Worm (Caenorhabditis elegans) whole organism, young adult: ENCODE data around the gene F35H10.3.

Experiments
- C06A6.2 ChIP-seq: fragments of 200-800 bp; sonication (Bioruptor generic); conservative IDR thresholded peaks from 2 replicates; pipeline ENCODE4 v1.3.6; 2022; ENCODE audit warnings: missing genetic modification characterization, missing compliant biosample characterization
- F10E7.11 ChIP-seq: sonication (generic microtip); optimal IDR thresholded peaks from 2 replicates; lab custom pipeline; 2017; ENCODE audit warnings: mild to moderate bottlenecking, missing genetic modification characterization, moderate library complexity, missing compliant biosample characterization
- F33H1.4 ChIP-seq: fragments of 200-800 bp; sonication (Bioruptor generic); IDR thresholded peaks from 2 replicates; pipeline ENCODE4 v1.3.6; 2022; ENCODE audit warnings: missing genetic modification reagents, missing genetic modification characterization, missing compliant biosample characterization
- T26A5.8 ChIP-seq: sonication (generic microtip); optimal IDR thresholded peaks from 2 replicates; lab custom pipeline; 2016; ENCODE audit warnings: missing genetic modification characterization, missing compliant biosample characterization
- Y56A3A.18 ChIP-seq: fragments of 200-800 bp; sonication (Bioruptor generic); IDR thresholded peaks from 2 replicates; pipeline ENCODE4 v1.3.6; 2022; ENCODE audit warnings: missing genetic modification reagents, missing genetic modification characterization, missing compliant biosample characterization
- Y67H2A.10 ChIP-seq: fragments of 200-800 bp; sonication (Bioruptor generic); conservative IDR thresholded peaks from 2 replicates; pipeline ENCODE4 v1.3.6; 2022; ENCODE audit warnings: missing genetic modification reagents, missing genetic modification characterization, missing compliant biosample characterization
- aptf-3 ChIP-seq: fragments of 200-800 bp; sonication (Bioruptor generic); IDR thresholded peaks from 2 replicates; pipeline ENCODE4 v1.3.6; 2022; ENCODE audit warnings: missing genetic modification characterization, missing compliant biosample characterization
- athp-1 ChIP-seq: sonication (generic microtip); optimal IDR thresholded peaks from 2 replicates; lab custom pipeline; 2017; ENCODE audit warnings: mild to moderate bottlenecking, missing genetic modification characterization, missing compliant biosample characterization
- cebp-1 ChIP-seq, 2 experiments: fragments of 200-800 bp in 1 of 2; sonication (Bioruptor generic) in 1 of 2; sonication (generic microtip) in 1 of 2; IDR thresholded peaks in 1 of 2; optimal IDR thresholded peaks in 1 of 2; 2 replicates each; pipeline versions ENCODE4 v1.3.6 to Lab custom; 2017 to 2022; ENCODE audit warnings: missing compliant biosample characterization in 2 of 2, missing genetic modification characterization in 2 of 2, mild to moderate bottlenecking in 1 of 2, missing genetic modification reagents in 1 of 2, moderate library complexity in 1 of 2
- cebp-2 ChIP-seq: fragments of 200-800 bp; sonication (Bioruptor generic); IDR thresholded peaks from 2 replicates; pipeline ENCODE4 v1.3.6; 2022; ENCODE audit warnings: missing genetic modification characterization, missing compliant biosample characterization
- ceh-100 ChIP-seq: fragments of 200-800 bp; sonication (Bioruptor generic); IDR thresholded peaks from 2 replicates; pipeline ENCODE4 v1.3.6; 2022; ENCODE audit warnings: missing genetic modification reagents, missing genetic modification characterization, missing compliant biosample characterization
- ceh-91 ChIP-seq: fragments of 200-800 bp; sonication (Bioruptor generic); IDR thresholded peaks from 2 replicates; pipeline ENCODE4 v1.3.6; 2022; ENCODE audit warnings: missing genetic modification reagents, missing genetic modification characterization, missing compliant biosample characterization
- dpl-1 ChIP-seq: fragments of 150-350 bp; optimal IDR thresholded peaks from 2 replicates; lab custom pipeline; 2014; ENCODE audit warnings: missing biosample characterization, missing genetic modification reagents, missing genetic modification characterization
- ekl-4 ChIP-seq: fragments of 200-800 bp; sonication (Bioruptor generic); IDR thresholded peaks from 2 replicates; pipeline ENCODE4 v1.3.6; 2022; ENCODE audit warnings: missing genetic modification reagents, missing genetic modification characterization, missing compliant biosample characterization
- ets-4 ChIP-seq: fragments of 200-800 bp; sonication (Bioruptor generic); optimal IDR thresholded peaks from 2 replicates; lab custom pipeline; 2018; ENCODE audit warnings: mild to moderate bottlenecking, missing genetic modification characterization, missing compliant biosample characterization
- him-1 ChIP-seq: sonication (generic microtip); optimal IDR thresholded peaks from 2 replicates; lab custom pipeline; 2016; ENCODE audit warnings: missing genotype, missing genetic modification reagents, missing genetic modification characterization, missing compliant biosample characterization
- hlh-12 ChIP-seq: sonication (generic microtip); optimal IDR thresholded peaks from 2 replicates; lab custom pipeline; 2016; ENCODE audit warnings: missing genetic modification characterization, missing compliant biosample characterization
- hrde-1 ChIP-seq: sonication (generic microtip); optimal IDR thresholded peaks from 2 replicates; lab custom pipeline; 2016; ENCODE audit warnings: missing genetic modification characterization, mild to moderate bottlenecking, missing compliant biosample characterization, moderate library complexity, missing genotype, missing genetic modification reagents, borderline replicate concordance
- hsf-1 ChIP-seq: fragments of 200-800 bp; sonication (Bioruptor generic); IDR thresholded peaks from 2 replicates; pipeline ENCODE4 v1.3.6; 2022; ENCODE audit warnings: missing genetic modification reagents, missing genetic modification characterization, missing compliant biosample characterization
- lir-1 ChIP-seq: fragments of 200-800 bp; sonication (Bioruptor generic); conservative IDR thresholded peaks from 2 replicates; pipeline ENCODE4 v1.3.6; 2022; ENCODE audit warnings: missing genetic modification reagents, missing genetic modification characterization, missing compliant biosample characterization
- madf-6 ChIP-seq: fragments of 200-800 bp; sonication (Bioruptor generic); IDR thresholded peaks from 2 replicates; pipeline ENCODE4 v1.3.6; 2022; ENCODE audit warnings: missing genetic modification reagents, missing genetic modification characterization, missing compliant biosample characterization
- mcd-1 ChIP-seq: fragments of 200-800 bp; sonication (Bioruptor generic); IDR thresholded peaks from 2 replicates; pipeline ENCODE4 v1.3.6; 2022; ENCODE audit warnings: missing genetic modification reagents, missing genetic modification characterization, missing compliant biosample characterization
- nfya-1 ChIP-seq: sonication (generic microtip); optimal IDR thresholded peaks from 2 replicates; lab custom pipeline; 2017; ENCODE audit warnings: antibody characterized with exemption, missing compliant biosample characterization, missing genetic modification characterization, borderline replicate concordance; ENCODE audit not compliant: insufficient read depth
- nfyb-1 ChIP-seq: fragments of 200-800 bp; sonication (Bioruptor generic); IDR thresholded peaks from 2 replicates; pipeline ENCODE4 v1.3.6; 2022; ENCODE audit warnings: missing genetic modification reagents, missing genetic modification characterization, missing compliant biosample characterization
- nhr-120 ChIP-seq: fragments of 200-800 bp; sonication (Bioruptor generic); IDR thresholded peaks from 2 replicates; pipeline ENCODE4 v1.3.6; 2022; ENCODE audit warnings: missing genetic modification characterization, missing compliant biosample characterization
- nhr-90 ChIP-seq: sonication (generic microtip); optimal IDR thresholded peaks from 2 replicates; lab custom pipeline; 2016; ENCODE audit warnings: missing genotype, mild to moderate bottlenecking, missing genetic modification characterization, missing compliant biosample characterization
- snpc-1.3 ChIP-seq: sonication (generic microtip); optimal IDR thresholded peaks from 2 replicates; lab custom pipeline; 2017; ENCODE audit warnings: missing genetic modification characterization, mild to moderate bottlenecking, missing compliant biosample characterization, antibody characterized with exemption, moderate library complexity, missing genotype, missing genetic modification reagents; ENCODE audit not compliant: insufficient read depth
- snpc-4 ChIP-seq, 5 experiments: fragments of 150-350 bp in 1 of 5; sonication (generic microtip) in 4 of 5; optimal IDR thresholded peaks; 2 replicates each; lab custom pipeline; 2014 to 2018; ENCODE audit warnings: missing genetic modification characterization in 5 of 5, missing biosample characterization in 3 of 5, antibody characterized with exemption in 2 of 5, mild to moderate bottlenecking in 2 of 5, missing compliant biosample characterization in 2 of 5, missing genotype in 2 of 5, moderate library complexity in 2 of 5, missing genetic modification reagents in 1 of 5
- tbx-9 ChIP-seq: sonication (generic microtip); optimal IDR thresholded peaks from 2 replicates; lab custom pipeline; 2016; ENCODE audit warnings: borderline replicate concordance, missing genetic modification characterization, inconsistent platforms, missing compliant biosample characterization
- unc-62 ChIP-seq: fragments of 150-350 bp; optimal IDR thresholded peaks from 2 replicates; lab custom pipeline; 2014; ENCODE audit warnings: missing biosample characterization, missing genetic modification reagents, missing genetic modification characterization
- zfh-2 ChIP-seq: fragments of 200-800 bp; sonication (Bioruptor generic); conservative IDR thresholded peaks from 2 replicates; pipeline ENCODE4 v1.3.6; 2022; ENCODE audit warnings: missing genetic modification reagents, missing genetic modification characterization, missing compliant biosample characterization
- ztf-22 ChIP-seq: fragments of 200-800 bp; sonication (Bioruptor generic); optimal IDR thresholded peaks from 2 replicates; lab custom pipeline; 2018; ENCODE audit warnings: mild to moderate bottlenecking, missing genetic modification characterization, moderate library complexity, missing compliant biosample characterization
- ztf-25 ChIP-seq: fragments of 200-800 bp; sonication (Bioruptor generic); IDR thresholded peaks from 2 replicates; pipeline ENCODE4 v1.3.6; 2022; ENCODE audit warnings: missing genetic modification reagents, missing genetic modification characterization, missing compliant biosample characterization
- ztf-28 ChIP-seq: fragments of 200-800 bp; sonication (Bioruptor generic); IDR thresholded peaks from 2 replicates; pipeline ENCODE4 v1.3.6; 2022; ENCODE audit warnings: missing genetic modification reagents, missing genetic modification characterization, missing compliant biosample characterization
- ztf-6 ChIP-seq: fragments of 200-800 bp; sonication (Bioruptor generic); IDR thresholded peaks from 2 replicates; pipeline ENCODE4 v1.3.6; 2022; ENCODE audit warnings: missing genetic modification reagents, missing genetic modification characterization, missing compliant biosample characterization

Gene F35H10.3

ce11 chrIV:8354572-8354971 lies 28.8 kb downstream of the F35H10.3 start, which contains the start of gene F17E9.3:
TSS of gene F17E9.3 (plus strand) at chrIV:8354872.
- TF ChIP-seq unc-62 (GFP tag; lab: Kevin White, UChicago) (no peak), ztf-6 (GFP tag; lab: Robert Waterston, UW) (no peak), nhr-120 (GFP tag; lab: Robert Waterston, UW) (no peak), athp-1 (no peak), ceh-91 (GFP tag; lab: Robert Waterston, UW) (no peak), Y56A3A.18 (GFP tag; lab: Robert Waterston, UW) (no peak), snpc-4 (GFP tag; optimal IDR thresholded peaks at IDR 0.05; lab: Kevin White, UChicago) (no peak), snpc-4 (tag; optimal IDR thresholded peaks at IDR 0.05; lab: Kevin White, UChicago) (no peak), ztf-25 (GFP tag; lab: Robert Waterston, UW) (no peak), hrde-1 (tag; lab: Kevin White, UChicago) (no peak), lir-1 (GFP tag; lab: Robert Waterston, UW) (no peak), tbx-9 (tag; lab: Kevin White, UChicago) (no peak), cebp-1 (GFP tag; IDR thresholded peaks at IDR 0.05; lab: Robert Waterston, UW) (no peak), cebp-1 (tag; optimal IDR thresholded peaks at IDR 0.05; lab: Kevin White, UChicago) (no peak), mcd-1 (GFP tag; lab: Robert Waterston, UW) (no peak), aptf-3 (no peak), nfyb-1 (GFP tag; lab: Robert Waterston, UW) (no peak), hlh-12 (tag; lab: Kevin White, UChicago) (no peak), cebp-2 (no peak)

ce11 chrIV:8355592-8355991 lies 29.8 kb downstream of the F35H10.3 start, which contains the start of the genes F17E9.2 and col-116:
TSS of gene F17E9.2 (plus strand) at chrIV:8355892.
TSS of gene col-116 (plus strand) at chrIV:8355906.
- TF ChIP-seq C06A6.2 (GFP tag; lab: Robert Waterston, UW) (no peak), snpc-1.3 (tag; lab: Kevin White, UChicago) (no peak), ztf-28 (GFP tag; lab: Robert Waterston, UW) (no peak), F33H1.4 (GFP tag; lab: Robert Waterston, UW) (no peak), Y67H2A.10 (GFP tag; lab: Robert Waterston, UW) (no peak), dpl-1 (GFP tag; lab: Kevin White, UChicago) (no peak), hlh-12 (tag; lab: Kevin White, UChicago) (no peak), T26A5.8 (tag; lab: Kevin White, UChicago) (no peak), F10E7.11 (tag; lab: Kevin White, UChicago) (no peak), ceh-100 (GFP tag; lab: Robert Waterston, UW) (no peak), nfya-1 (no peak), hsf-1 (GFP tag; lab: Robert Waterston, UW) (no peak), madf-6 (no peak), ets-4 (no peak), nhr-90 (tag; lab: Kevin White, UChicago) (no peak), ztf-22 (no peak), ekl-4 (GFP tag; lab: Robert Waterston, UW) (no peak), him-1 (tag; lab: Kevin White, UChicago) (no peak)

- no peak for TF ChIP-seq hsf-1 (GFP tag; lab: Robert Waterston, UW)
- peak; percentile 84 for TF ChIP-seq zfh-2
These were observed 31.5 kb downstream of the F35H10.3 start for ce11 chrIV:8357299-8357698.
